Worm (Caenorhabditis elegans) whole organism, midembryonic: ENCODE data around the gene rips-1.

Experiments
- cog-1 ChIP-seq: sonication (generic microtip); optimal IDR thresholded peaks from 2 replicates; lab custom pipeline; 2016; ENCODE audit warnings: missing genetic modification characterization, missing compliant biosample characterization
- med-1 ChIP-seq: sonication (generic microtip); optimal IDR thresholded peaks from 2 replicates; lab custom pipeline; 2017; ENCODE audit warnings: missing genetic modification characterization, mild to moderate bottlenecking, missing compliant biosample characterization, antibody characterized with exemption, missing genetic modification reagents; ENCODE audit not compliant: insufficient read depth
- ref-1 ChIP-seq: fragments of 200-800 bp; sonication (Bioruptor generic); conservative IDR thresholded peaks from 2 replicates; pipeline ENCODE4 v1.3.6; 2022; ENCODE audit warnings: missing genetic modification reagents, missing genetic modification characterization, missing compliant biosample characterization
- tab-1 ChIP-seq: fragments of 200-800 bp; sonication (Bioruptor generic); IDR thresholded peaks from 2 replicates; pipeline ENCODE4 v1.3.6; 2022; ENCODE audit warnings: missing genetic modification characterization, missing compliant biosample characterization
- ztf-23 ChIP-seq: fragments of 200-800 bp; sonication (Bioruptor generic); IDR thresholded peaks from 2 replicates; pipeline ENCODE4 v1.3.6; 2022; ENCODE audit warnings: missing genetic modification reagents, missing genetic modification characterization, missing compliant biosample characterization
- ztf-29 ChIP-seq: fragments of 200-800 bp; sonication (Bioruptor generic); IDR thresholded peaks from 2 replicates; pipeline ENCODE4 v1.3.6; 2022; ENCODE audit warnings: missing genetic modification reagents, missing genetic modification characterization, missing compliant biosample characterization

- no peak for TF ChIP-seq ref-1
- TF ChIP-seq ztf-23 (GFP tag; lab: Robert Waterston, UW) = no peak
- no peak for TF ChIP-seq ztf-29
- TF ChIP-seq med-1 (GFP tag; lab: Kevin White, UChicago) = no peak
- TF ChIP-seq tab-1 (GFP tag; lab: Robert Waterston, UW) = no peak
- no peak for TF ChIP-seq cog-1
Measured at ce11 chrV:3814938-3815337, 43.1 kb downstream of the rips-1 start, which contains the start of gene H10D18.1.
